Worm (Caenorhabditis elegans): Measurements from ENCODE around the gene mdl-1.

mdl-1 gene

DNA sequence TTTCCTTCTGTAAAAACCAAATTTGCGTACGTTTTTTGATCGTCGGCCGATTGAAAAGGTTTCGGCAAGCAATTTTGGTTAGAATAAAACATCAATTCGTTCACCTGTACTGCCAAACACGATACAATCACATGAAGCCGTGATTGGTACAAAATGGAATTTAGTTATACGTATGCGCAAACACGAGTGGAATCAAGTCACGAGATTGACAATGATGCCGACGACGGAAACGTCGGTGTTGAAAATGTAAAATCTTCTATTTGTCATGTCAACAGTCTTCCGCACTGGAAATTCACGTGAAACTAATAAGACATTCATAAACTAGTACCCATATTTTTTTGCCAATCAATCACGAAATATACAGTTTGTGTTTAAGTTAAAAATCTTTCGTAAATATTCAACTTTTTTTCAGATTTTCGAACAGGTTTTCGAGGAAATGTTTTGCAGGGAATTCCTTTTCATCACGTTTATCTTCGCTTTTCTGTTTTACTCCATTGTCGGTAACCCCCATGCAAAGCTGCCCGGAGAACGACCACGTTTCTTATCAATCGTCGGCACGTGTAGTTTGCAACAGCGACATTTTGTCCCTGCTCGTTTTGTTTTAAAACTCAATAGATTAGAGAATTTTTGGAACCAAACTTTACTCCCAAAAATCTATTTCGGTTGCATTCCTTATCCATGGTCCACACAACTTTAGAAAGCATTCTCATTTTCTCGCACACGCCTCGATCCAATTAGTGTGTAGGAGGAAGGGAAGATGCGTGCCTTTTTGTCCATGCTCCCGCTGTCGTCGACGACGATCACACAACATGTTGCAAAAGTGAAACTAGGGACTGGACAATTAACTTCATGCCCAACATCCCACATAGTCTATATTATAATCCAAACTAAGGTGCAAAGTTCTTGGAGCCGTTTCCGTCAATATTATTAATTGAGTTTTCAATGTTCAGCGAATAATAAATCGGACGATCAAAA is 2.8 kb upstream of the mdl-1 start (continued):
- TF ChIP-seq mab-5 (tag; optimal IDR thresholded peaks at IDR 0.05) = no peak
- no peak for TF ChIP-seq nhr-77 (tag; optimal IDR thresholded peaks at IDR 0.05)
- TF ChIP-seq ztf-1 (GFP tag; conservative IDR thresholded peaks at IDR 0.05) = no peak
- no peak for TF ChIP-seq alr-1 (tag; optimal IDR thresholded peaks at IDR 0.05)
- TF ChIP-seq ama-1 (optimal IDR thresholded peaks at IDR 0.05) = peak; percentile 7
- TF ChIP-seq nhr-11 (tag; optimal IDR thresholded peaks at IDR 0.05) = no peak
- TF ChIP-seq elt-3 (tag; optimal IDR thresholded peaks at IDR 0.05) = no peak
- no peak for TF ChIP-seq lin-39 (tag; optimal IDR thresholded peaks at IDR 0.05)
- TF ChIP-seq nhr-25 (tag; optimal IDR thresholded peaks at IDR 0.05) = peak; percentile 97
- TF ChIP-seq sem-4 (tag; optimal IDR thresholded peaks at IDR 0.05) = no peak

- TF ChIP-seq mab-5 (tag; optimal IDR thresholded peaks at IDR 0.05) = peak; percentile 29
- no peak for TF ChIP-seq ztf-11 (tag; optimal IDR thresholded peaks at IDR 0.05)
- peak; percentile 67 for TF ChIP-seq zag-1 (tag; optimal IDR thresholded peaks at IDR 0.05)
- TF ChIP-seq unc-62 (GFP tag; optimal IDR thresholded peaks at IDR 0.05) = no peak
- TF ChIP-seq mdl-1 (tag; optimal IDR thresholded peaks at IDR 0.05) = peak; percentile 96 to 99
- TF ChIP-seq sma-3 (GFP tag; optimal IDR thresholded peaks at IDR 0.05) = no peak
- no peak for TF ChIP-seq nhr-21 (tag; optimal IDR thresholded peaks at IDR 0.05)
- TF ChIP-seq sma-9 (GFP tag; optimal IDR thresholded peaks at IDR 0.05) = peak; percentile 38
- no peak for TF ChIP-seq sma-9 (tag; optimal IDR thresholded peaks at IDR 0.05)
- TF ChIP-seq elt-3 (tag; optimal IDR thresholded peaks at IDR 0.05) = no peak
- TF ChIP-seq ceh-16 (tag; optimal IDR thresholded peaks at IDR 0.05) = no peak
- TF ChIP-seq ZK546.5 (tag; optimal IDR thresholded peaks at IDR 0.05) = no peak
- TF ChIP-seq crh-2 (tag; optimal IDR thresholded peaks at IDR 0.05) = no peak
These were observed 1.7 kb upstream of the mdl-1 start for ce11 chrX:6740282-6740982.

DNA sequence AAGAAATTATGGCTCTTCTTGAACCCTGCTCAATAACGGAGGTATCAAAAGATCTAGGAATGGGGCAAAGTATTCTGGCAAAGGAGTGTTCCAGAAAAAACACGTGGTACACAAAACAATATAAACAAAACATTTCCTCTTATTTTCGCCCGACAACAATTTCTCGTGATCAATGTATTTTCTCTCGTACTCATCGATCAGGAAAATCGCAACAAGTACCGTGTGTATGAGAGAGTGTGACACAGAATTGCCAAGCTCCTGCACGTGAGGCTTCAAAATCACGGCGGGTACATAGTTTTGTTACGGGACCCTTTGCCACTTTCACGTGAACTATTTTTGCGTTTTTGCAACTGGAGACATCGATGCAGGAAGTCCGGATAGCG is 1.2 kb upstream of the mdl-1 start:
- no peak for TF ChIP-seq lin-39 (tag; optimal IDR thresholded peaks at IDR 0.05)
- peak; percentile 29 for TF ChIP-seq C34F6.9 (tag; optimal IDR thresholded peaks at IDR 0.05)
- TF ChIP-seq skn-1 (tag; optimal IDR thresholded peaks at IDR 0.05) = no peak
- peak; percentile 0 for TF ChIP-seq nhr-6 (tag; optimal IDR thresholded peaks at IDR 0.05)
- peak; percentile 78 for TF ChIP-seq sma-9 (GFP tag; optimal IDR thresholded peaks at IDR 0.05)
- no peak for TF ChIP-seq sma-9 (tag; optimal IDR thresholded peaks at IDR 0.05)
- no peak for TF ChIP-seq unc-62 (GFP tag; optimal IDR thresholded peaks at IDR 0.05)
- TF ChIP-seq gmeb-1 (tag; optimal IDR thresholded peaks at IDR 0.05) = peak; percentile 48
- TF ChIP-seq ama-1 (optimal IDR thresholded peaks at IDR 0.05) = no peak
- TF ChIP-seq sma-3 (GFP tag; optimal IDR thresholded peaks at IDR 0.05) = peak; percentile 29
- TF ChIP-seq nhr-237 (tag; optimal IDR thresholded peaks at IDR 0.05) = no peak
- peak; percentile 88 for TF ChIP-seq nhr-129 (tag; optimal IDR thresholded peaks at IDR 0.05)
- peak in 1 of 2 experiments; percentile 62 for TF ChIP-seq lsy-2 (tag; optimal IDR thresholded peaks at IDR 0.05)
- TF ChIP-seq mdl-1 (tag; optimal IDR thresholded peaks at IDR 0.05) = no peak
- TF ChIP-seq fos-1 (tag; optimal IDR thresholded peaks at IDR 0.05) = no peak
- no peak for TF ChIP-seq mab-5 (tag; optimal IDR thresholded peaks at IDR 0.05)
- no peak for TF ChIP-seq Y55F3AM.14 (GFP tag; optimal IDR thresholded peaks at IDR 0.05)
- no peak for TF ChIP-seq ztf-4 (tag; optimal IDR thresholded peaks at IDR 0.05)
- no peak for TF ChIP-seq unc-39 (tag; optimal IDR thresholded peaks at IDR 0.05)
- peak; percentile 64 for TF ChIP-seq F13H6.1 (tag; optimal IDR thresholded peaks at IDR 0.05)
- TF ChIP-seq nhr-25 (tag; optimal IDR thresholded peaks at IDR 0.05) = peak; percentile 30

- TF ChIP-seq Y55F3AM.14 (GFP tag; optimal IDR thresholded peaks at IDR 0.05) (no peak), crh-2 (tag; optimal IDR thresholded peaks at IDR 0.05) (peak; percentile 71), snpc-4 (tag; optimal IDR thresholded peaks at IDR 0.05) (no peak), mdl-1 (tag; optimal IDR thresholded peaks at IDR 0.05) (peak in 1 of 2 experiments; percentile 90), sma-3 (GFP tag; optimal IDR thresholded peaks at IDR 0.05) (peak; percentile 89), nhr-25 (tag; optimal IDR thresholded peaks at IDR 0.05) (peak; percentile 96), nhr-11 (tag; optimal IDR thresholded peaks at IDR 0.05) (no peak), nhr-12 (tag; optimal IDR thresholded peaks at IDR 0.05) (no peak), zag-1 (tag; optimal IDR thresholded peaks at IDR 0.05) (no peak), ceh-82 (tag; optimal IDR thresholded peaks at IDR 0.05) (no peak), unc-39 (tag; optimal IDR thresholded peaks at IDR 0.05) (no peak), lsy-2 (tag; optimal IDR thresholded peaks at IDR 0.05) (peak in 1 of 2 experiments; percentile 35), nhr-6 (tag; optimal IDR thresholded peaks at IDR 0.05) (peak; percentile 68), nhr-10 (tag; optimal IDR thresholded peaks at IDR 0.05) (no peak), ceh-16 (tag; optimal IDR thresholded peaks at IDR 0.05) (peak; percentile 61), nhr-129 (tag; optimal IDR thresholded peaks at IDR 0.05) (peak; percentile 70), ama-1 (optimal IDR thresholded peaks at IDR 0.05) (no peak), egl-27 (tag; optimal IDR thresholded peaks at IDR 0.05) (peak; percentile 86), C34F6.9 (tag; optimal IDR thresholded peaks at IDR 0.05) (no peak), nhr-21 (tag; optimal IDR thresholded peaks at IDR 0.05) (peak; percentile 85), blmp-1 (tag; optimal IDR thresholded peaks at IDR 0.05; ENCODE audit: insufficient read depth) (peak; percentile 91), sma-9 (GFP tag; optimal IDR thresholded peaks at IDR 0.05) (peak; percentile 98), sma-9 (tag; optimal IDR thresholded peaks at IDR 0.05) (no peak), gmeb-1 (tag; optimal IDR thresholded peaks at IDR 0.05) (peak; percentile 40), unc-62 (GFP tag; optimal IDR thresholded peaks at IDR 0.05) (peak; percentile 53), ztf-1 (GFP tag; conservative IDR thresholded peaks at IDR 0.05) (no peak), sem-4 (tag; optimal IDR thresholded peaks at IDR 0.05) (peak; percentile 15), alr-1 (tag; optimal IDR thresholded peaks at IDR 0.05) (no peak), skn-1 (tag; optimal IDR thresholded peaks at IDR 0.05) (no peak)
These were observed 619 bp upstream of the mdl-1 start for ce11 chrX:6741532-6741931.

Data from whole organism, L2 larva.